Fruit fly (Drosophila melanogaster) whole organism, embryonic: ENCODE results near the gene Cwc25.

Source experiments
- Abd-B ChIP-seq: fragments of 200-800 bp; sonication (Bioruptor generic); optimal IDR thresholded peaks from 2 replicates; lab custom pipeline; 2018; ENCODE audit warnings: missing biosample characterization, mild to moderate bottlenecking, missing genetic modification characterization, moderate library complexity
- CG1024 ChIP-seq: fragments of 200-800 bp; sonication (Bioruptor generic); IDR thresholded peaks from 2 replicates; pipeline ENCODE4 v1.3.6; 2022; ENCODE audit warnings: missing biosample characterization, missing genetic modification characterization
- CG11560 ChIP-seq: fragments of 200-800 bp; sonication (Bioruptor generic); IDR thresholded peaks from 3 replicates; pipeline ENCODE4 v1.3.6; 2022; ENCODE audit warnings: missing biosample characterization, missing genetic modification characterization
- CG12236 ChIP-seq: fragments of 200-800 bp; sonication (Bioruptor generic); optimal IDR thresholded peaks from 2 replicates; lab custom pipeline; 2016; ENCODE audit warnings: missing biosample characterization, missing genetic modification characterization
- CG13296 ChIP-seq: fragments of 200-800 bp; sonication (Bioruptor generic); optimal IDR thresholded peaks from 3 replicates; lab custom pipeline; 2018; ENCODE audit warnings: missing biosample characterization, mild to moderate bottlenecking, missing genetic modification characterization
- CG14667 ChIP-seq: fragments of 200-800 bp; sonication (Bioruptor generic); IDR thresholded peaks from 2 replicates; pipeline ENCODE4 v1.3.6; 2022; ENCODE audit warnings: missing biosample characterization, missing genetic modification characterization
- CG17359 ChIP-seq: fragments of 200-800 bp; sonication (Bioruptor generic); optimal IDR thresholded peaks from 3 replicates; lab custom pipeline; 2018; ENCODE audit warnings: missing biosample characterization, mild to moderate bottlenecking, missing genetic modification characterization, moderate library complexity
- CG17802 ChIP-seq: fragments of 200-800 bp; sonication (Bioruptor generic); optimal IDR thresholded peaks from 2 replicates; lab custom pipeline; 2018; ENCODE audit warnings: missing biosample characterization, mild to moderate bottlenecking, missing genetic modification characterization, moderate library complexity
- CG31365 ChIP-seq: fragments of 200-800 bp; sonication (Bioruptor generic); optimal IDR thresholded peaks from 2 replicates; lab custom pipeline; 2018; ENCODE audit warnings: missing biosample characterization, mild to moderate bottlenecking, missing genetic modification characterization
- CG32767 ChIP-seq: fragments of 200-800 bp; sonication (Bioruptor generic); IDR thresholded peaks from 2 replicates; pipeline ENCODE4 v1.3.6; 2022; ENCODE audit warnings: missing biosample characterization, missing genetic modification characterization
- CG3281 ChIP-seq: fragments of 200-800 bp; sonication (Bioruptor generic); optimal IDR thresholded peaks from 3 replicates; lab custom pipeline; 2017; ENCODE audit warnings: missing biosample characterization, mild to moderate bottlenecking, missing genetic modification characterization
- CG34224 ChIP-seq: fragments of 200-800 bp; sonication (Bioruptor generic); IDR thresholded peaks from 3 replicates; pipeline ENCODE4 v1.3.6; 2022; ENCODE audit warnings: missing biosample characterization, missing genetic modification characterization; ENCODE audit not compliant: partially characterized antibody
- CG34376 ChIP-seq: fragments of 200-800 bp; sonication (Bioruptor generic); optimal IDR thresholded peaks from 2 replicates; lab custom pipeline; 2018; ENCODE audit warnings: missing biosample characterization, mild to moderate bottlenecking, missing genetic modification characterization
- CG3726 ChIP-seq: fragments of 200-800 bp; sonication (Bioruptor generic); IDR thresholded peaks from 3 replicates; pipeline ENCODE4, ENCODE4 v1.3.6; 2022; ENCODE audit warnings: missing biosample characterization, missing genetic modification characterization
- CG4328 ChIP-seq: fragments of 200-800 bp; sonication (Bioruptor generic); optimal IDR thresholded peaks from 3 replicates; lab custom pipeline; 2017; ENCODE audit warnings: missing biosample characterization, missing genetic modification reagents, missing genetic modification characterization
- CG4617 ChIP-seq: fragments of 200-800 bp; sonication (Bioruptor generic); optimal IDR thresholded peaks from 3 replicates; lab custom pipeline; 2016; ENCODE audit warnings: missing biosample characterization, missing genetic modification characterization, borderline replicate concordance
- CG4820 ChIP-seq: fragments of 200-800 bp; sonication (Bioruptor generic); optimal IDR thresholded peaks from 3 replicates; lab custom pipeline; 2016; ENCODE audit warnings: missing biosample characterization, missing genetic modification characterization
- CG6689 ChIP-seq: fragments of 200-800 bp; sonication (Bioruptor generic); IDR thresholded peaks from 2 replicates; pipeline ENCODE4 v1.3.6; 2022; ENCODE audit warnings: missing biosample characterization, missing genetic modification characterization
- CG7372 ChIP-seq: fragments of 200-800 bp; sonication (Bioruptor generic); IDR thresholded peaks from 2 replicates; pipeline ENCODE4 v1.3.6; 2022; ENCODE audit warnings: missing biosample characterization, missing genetic modification characterization
- Camta ChIP-seq: fragments of 200-800 bp; sonication (Bioruptor generic); optimal IDR thresholded peaks from 2 replicates; lab custom pipeline; 2016; ENCODE audit warnings: missing biosample characterization, missing genetic modification characterization
- Doc2 ChIP-seq: fragments of 200-800 bp; sonication (Bioruptor generic); IDR thresholded peaks from 2 replicates; pipeline ENCODE4 v1.3.6; 2022; ENCODE audit warnings: missing biosample characterization, missing genetic modification characterization
- Elba2 ChIP-seq: fragments of 200-800 bp; sonication (Bioruptor generic); optimal IDR thresholded peaks from 3 replicates; lab custom pipeline; 2016; ENCODE audit warnings: missing biosample characterization, missing genetic modification characterization
- Gsc ChIP-seq: fragments of 200-800 bp; sonication (Bioruptor generic); IDR thresholded peaks from 2 replicates; pipeline ENCODE4 v1.3.6; 2022; ENCODE audit warnings: missing biosample characterization, missing genetic modification characterization
- Hsf ChIP-seq: fragments of 200-800 bp; sonication (Bioruptor generic); optimal IDR thresholded peaks from 3 replicates; lab custom pipeline; 2016; ENCODE audit warnings: missing biosample characterization, missing genetic modification characterization
- Kr ChIP-seq: fragments of 200-800 bp; sonication (Bioruptor generic); optimal IDR thresholded peaks from 2 replicates; lab custom pipeline; 2017; ENCODE audit warnings: missing biosample characterization, mild to moderate bottlenecking, missing genetic modification characterization
- Mes4 ChIP-seq: fragments of 200-800 bp; sonication (Bioruptor generic); optimal IDR thresholded peaks from 2 replicates; lab custom pipeline; 2016; ENCODE audit warnings: missing biosample characterization, missing genetic modification characterization
- Neu2 ChIP-seq: fragments of 200-800 bp; sonication (Bioruptor generic); optimal IDR thresholded peaks from 3 replicates; lab custom pipeline; 2016; ENCODE audit warnings: missing biosample characterization, missing genetic modification characterization, borderline replicate concordance
- Rx ChIP-seq: fragments of 200-800 bp; sonication (Bioruptor generic); IDR thresholded peaks from 2 replicates; pipeline ENCODE4 v1.3.6; 2022; ENCODE audit warnings: missing biosample characterization, missing genetic modification characterization
- Sin3A ChIP-seq: fragments of >200 bp; optimal IDR thresholded peaks from 2 replicates; lab custom pipeline; 2018
- Sox102F ChIP-seq: fragments of 200-800 bp; sonication (Bioruptor generic); optimal IDR thresholded peaks from 2 replicates; lab custom pipeline; 2018; ENCODE audit warnings: missing biosample characterization, mild to moderate bottlenecking, missing genetic modification characterization, moderate library complexity
- Sry-δ ChIP-seq: fragments of 200-800 bp; sonication (Bioruptor generic); optimal IDR thresholded peaks from 2 replicates; lab custom pipeline; 2016; ENCODE audit warnings: missing biosample characterization, missing genetic modification characterization
- Stat92E ChIP-seq, 3 experiments: fragments of >200 bp in 2 of 3; fragments of 200-800 bp in 1 of 3; sonication (Bioruptor generic) in 1 of 3; optimal IDR thresholded peaks; 2 replicates each; lab custom pipeline; 2017 to 2019; ENCODE audit warnings: missing biosample characterization in 3 of 3, missing genetic modification characterization in 3 of 3, mild to moderate bottlenecking in 1 of 3, moderate library complexity in 1 of 3
- ap ChIP-seq: fragments of 200-800 bp; sonication (Bioruptor generic); IDR thresholded peaks from 2 replicates; pipeline ENCODE4 v1.3.6; 2022; ENCODE audit warnings: missing biosample characterization, missing genetic modification characterization
- ems ChIP-seq: fragments of 200-800 bp; sonication (Bioruptor generic); optimal IDR thresholded peaks from 3 replicates; lab custom pipeline; 2016; ENCODE audit warnings: missing biosample characterization, missing genetic modification characterization
- ewg ChIP-seq: fragments of 200-800 bp; sonication (Bioruptor generic); optimal IDR thresholded peaks from 3 replicates; lab custom pipeline; 2017; ENCODE audit warnings: mild to moderate bottlenecking, missing biosample characterization, missing genetic modification reagents, missing genetic modification characterization
- gem ChIP-seq: fragments of 200-800 bp; sonication (Bioruptor generic); optimal IDR thresholded peaks from 2 replicates; lab custom pipeline; 2019; ENCODE audit warnings: missing biosample characterization, mild to moderate bottlenecking, missing genetic modification characterization, moderate library complexity
- gro ChIP-seq: fragments of 200-800 bp; sonication (Bioruptor generic); optimal IDR thresholded peaks from 2 replicates; lab custom pipeline; 2016; ENCODE audit warnings: missing biosample characterization, missing genetic modification characterization
- her ChIP-seq: fragments of 200-800 bp; sonication (Bioruptor generic); optimal IDR thresholded peaks from 2 replicates; lab custom pipeline; 2016; ENCODE audit warnings: missing biosample characterization, missing genetic modification characterization
- ind ChIP-seq: fragments of 200-800 bp; sonication (Bioruptor generic); optimal IDR thresholded peaks from 3 replicates; lab custom pipeline; 2016; ENCODE audit warnings: missing biosample characterization, missing genetic modification characterization
- jing ChIP-seq: fragments of 200-800 bp; sonication (Bioruptor generic); optimal IDR thresholded peaks from 2 replicates; lab custom pipeline; 2018; ENCODE audit warnings: missing biosample characterization, mild to moderate bottlenecking, missing genetic modification characterization
- klu ChIP-seq: fragments of 200-800 bp; sonication (Bioruptor generic); IDR thresholded peaks from 2 replicates; pipeline ENCODE4 v1.3.6; 2022; ENCODE audit warnings: missing biosample characterization, missing genetic modification characterization
- lbe ChIP-seq: fragments of 200-800 bp; sonication (Bioruptor generic); optimal IDR thresholded peaks from 2 replicates; lab custom pipeline; 2016; ENCODE audit warnings: missing biosample characterization, mild to moderate bottlenecking, missing genetic modification characterization
- lmd ChIP-seq: fragments of 200-800 bp; sonication (Bioruptor generic); IDR thresholded peaks from 2 replicates; pipeline ENCODE4 v1.3.6; 2022; ENCODE audit warnings: missing biosample characterization, missing genetic modification characterization
- mld ChIP-seq: fragments of 200-800 bp; sonication (Bioruptor generic); IDR thresholded peaks from 3 replicates; pipeline ENCODE4 v1.3.6; 2022; ENCODE audit warnings: missing biosample characterization, missing genetic modification characterization; ENCODE audit not compliant: partially characterized antibody
- schlank ChIP-seq: fragments of 200-800 bp; sonication (Bioruptor generic); optimal IDR thresholded peaks from 2 replicates; lab custom pipeline; 2018; ENCODE audit warnings: missing biosample characterization, mild to moderate bottlenecking, missing genetic modification characterization
- slbo ChIP-seq: fragments of 200-800 bp; sonication (Bioruptor generic); IDR thresholded peaks from 2 replicates; pipeline ENCODE4 v1.3.6; 2022; ENCODE audit warnings: missing biosample characterization, missing genetic modification characterization
- slou ChIP-seq: fragments of 200-800 bp; sonication (Bioruptor generic); optimal IDR thresholded peaks from 3 replicates; lab custom pipeline; 2016; ENCODE audit warnings: missing biosample characterization, missing genetic modification characterization
- tll ChIP-seq, 2 experiments: fragments of 200-800 bp in 1 of 2; fragments of >200 bp in 1 of 2; sonication (Bioruptor generic) in 1 of 2; optimal IDR thresholded peaks; 2 replicates each; lab custom pipeline; 2017 to 2019; ENCODE audit warnings: missing biosample characterization in 2 of 2, missing genetic modification characterization in 2 of 2, mild to moderate bottlenecking in 1 of 2, moderate library complexity in 1 of 2
- wor ChIP-seq: fragments of 200-800 bp; sonication (Bioruptor generic); IDR thresholded peaks from 2 replicates; pipeline ENCODE4 v1.3.6; 2022; ENCODE audit warnings: missing biosample characterization, missing genetic modification characterization
- zfh2 ChIP-seq: fragments of 200-800 bp; sonication (Bioruptor generic); optimal IDR thresholded peaks from 2 replicates; lab custom pipeline; 2016; ENCODE audit warnings: missing biosample characterization, missing genetic modification characterization

Gene Cwc25

dm6 chr2L:2750337-2751084 lies 5.6 kb downstream of the Cwc25 start (continued):
- TF ChIP-seq Hsf (GFP tag; lab: Kevin White, UChicago) = peak; percentile 79
- TF ChIP-seq zfh2 (GFP tag; lab: Kevin White, UChicago) = peak; percentile 79
- peak; percentile 25 for TF ChIP-seq slou (GFP tag; lab: Kevin White, UChicago)
- TF ChIP-seq CG4328 (GFP tag; lab: Kevin White, UChicago) = peak; percentile 30
- no peak for TF ChIP-seq CG6689 (GFP tag; lab: Robert Waterston, UW)
- TF ChIP-seq Stat92E (GFP tag; optimal IDR thresholded peaks at IDR 0.05; lab: Kevin White, UChicago) = peak in 1 of 3 experiments; percentile 37
- no peak for TF ChIP-seq ap (GFP tag; lab: Robert Waterston, UW)
- no peak for TF ChIP-seq CG34224 (GFP tag; lab: Robert Waterston, UW)
- peak; percentile 88 for TF ChIP-seq gem
- TF ChIP-seq CG13296 (GFP tag; lab: Kevin White, UChicago) = peak; percentile 86
- no peak for TF ChIP-seq Doc2 (GFP tag; lab: Robert Waterston, UW)
- TF ChIP-seq slbo (GFP tag; lab: Robert Waterston, UW) = no peak
- no peak for TF ChIP-seq mld (GFP tag; lab: Robert Waterston, UW)
- no peak for TF ChIP-seq klu (GFP tag; lab: Robert Waterston, UW)
- TF ChIP-seq CG3726 (GFP tag; lab: Robert Waterston, UW) = no peak
- TF ChIP-seq CG12236 (GFP tag; lab: Kevin White, UChicago) = peak; percentile 60
- peak; percentile 85 for TF ChIP-seq CG3281
- TF ChIP-seq CG17359 = peak; percentile 84
- no peak for TF ChIP-seq CG1024 (GFP tag; lab: Robert Waterston, UW)
- TF ChIP-seq Elba2 = no peak
- peak; percentile 54 for TF ChIP-seq ewg
- peak; percentile 32 for TF ChIP-seq CG17802 (tag; lab: Kevin White, UChicago)
- peak in 1 of 2 experiments; percentile 1 for TF ChIP-seq tll (GFP tag; optimal IDR thresholded peaks at IDR 0.05; lab: Kevin White, UChicago)
- TF ChIP-seq Kr (GFP tag; lab: Kevin White, UChicago) = no peak
- peak; percentile 79 for TF ChIP-seq ems (GFP tag; lab: Kevin White, UChicago)
- TF ChIP-seq lbe (GFP tag; lab: Kevin White, UChicago) = no peak
- TF ChIP-seq wor (GFP tag; lab: Robert Waterston, UW) = no peak
- TF ChIP-seq schlank (tag; lab: Kevin White, UChicago) = peak; percentile 77
- TF ChIP-seq Neu2 (GFP tag; lab: Kevin White, UChicago) = peak; percentile 0
- peak; percentile 89 for TF ChIP-seq ind (GFP tag; lab: Kevin White, UChicago)
- TF ChIP-seq CG4617 (GFP tag; lab: Kevin White, UChicago) = peak; percentile 8
- no peak for TF ChIP-seq Rx (GFP tag; lab: Robert Waterston, UW)
- peak; percentile 73 for TF ChIP-seq CG4820
- peak; percentile 92 for TF ChIP-seq her (GFP tag; lab: Kevin White, UChicago)
- TF ChIP-seq gro (GFP tag; lab: Kevin White, UChicago) = peak; percentile 93
- no peak for TF ChIP-seq lmd (GFP tag; lab: Robert Waterston, UW)
- no peak for TF ChIP-seq Gsc (GFP tag; lab: Robert Waterston, UW)
- peak; percentile 48 for TF ChIP-seq jing (GFP tag; lab: Kevin White, UChicago)
- no peak for TF ChIP-seq CG14667 (GFP tag; lab: Robert Waterston, UW)
- TF ChIP-seq CG31365 (tag; lab: Kevin White, UChicago) = peak; percentile 79
- TF ChIP-seq Sin3A (lab: Kevin White, UChicago) = no peak
- peak; percentile 69 for TF ChIP-seq Camta (GFP tag; lab: Kevin White, UChicago)
- TF ChIP-seq CG32767 (GFP tag; lab: Robert Waterston, UW) = no peak
- peak; percentile 83 for TF ChIP-seq Abd-B (GFP tag; lab: Kevin White, UChicago)
- no peak for TF ChIP-seq CG7372 (GFP tag; lab: Robert Waterston, UW)
- peak; percentile 45 for TF ChIP-seq Sry-δ (GFP tag; lab: Kevin White, UChicago)
- no peak for TF ChIP-seq CG11560 (tag; lab: Robert Waterston, UW)
- TF ChIP-seq Mes4 = peak; percentile 74
- TF ChIP-seq Sox102F (GFP tag; lab: Kevin White, UChicago) = peak; percentile 52
- TF ChIP-seq CG34376 (GFP tag; lab: Kevin White, UChicago) = peak; percentile 76
